Fruit fly (Drosophila melanogaster) whole organism, embryonic: Measurements from ENCODE around the gene Trs23.
A peak's percentile ranks its signal among the peaks of the same experiment; 100 is the strongest.

Source experiments
- CG10147 ChIP-seq: fragments of 200-800 bp; sonication (Bioruptor generic); optimal IDR thresholded peaks from 2 replicates; lab custom pipeline; 2019; ENCODE audit warnings: missing biosample characterization, mild to moderate bottlenecking, missing genetic modification characterization, moderate library complexity
- CG18764 ChIP-seq: fragments of 200-800 bp; sonication (Bioruptor generic); optimal IDR thresholded peaks from 3 replicates; lab custom pipeline; 2016; ENCODE audit warnings: missing biosample characterization, missing genetic modification characterization
- CG2875 ChIP-seq: fragments of 200-800 bp; sonication (Bioruptor generic); optimal IDR thresholded peaks from 2 replicates; lab custom pipeline; 2017; ENCODE audit warnings: missing biosample characterization, mild to moderate bottlenecking, missing genetic modification characterization, missing genetic modification reagents
- CG4617 ChIP-seq: fragments of 200-800 bp; sonication (Bioruptor generic); optimal IDR thresholded peaks from 3 replicates; lab custom pipeline; 2016; ENCODE audit warnings: missing biosample characterization, missing genetic modification characterization, borderline replicate concordance
- CG4854 ChIP-seq: fragments of 200-800 bp; sonication (Bioruptor generic); optimal IDR thresholded peaks from 2 replicates; lab custom pipeline; 2016; ENCODE audit warnings: missing biosample characterization, missing genetic modification characterization, inconsistent platforms
- CG8478 ChIP-seq: fragments of >200 bp; optimal IDR thresholded peaks from 2 replicates; lab custom pipeline; 2018
- Dek ChIP-seq: fragments of 200-800 bp; sonication (Bioruptor generic); optimal IDR thresholded peaks from 3 replicates; lab custom pipeline; 2019; ENCODE audit warnings: missing biosample characterization, mild to moderate bottlenecking, missing genetic modification characterization, moderate library complexity
- ERR ChIP-seq: fragments of 200-800 bp; sonication (Bioruptor generic); optimal IDR thresholded peaks from 2 replicates; lab custom pipeline; 2016; ENCODE audit warnings: missing biosample characterization, missing genetic modification characterization
- Optix ChIP-seq: fragments of 200-800 bp; sonication (Bioruptor generic); IDR thresholded peaks from 3 replicates; pipeline ENCODE4 v1.3.6; 2022; ENCODE audit warnings: missing biosample characterization, missing genetic modification characterization
- Sry-δ ChIP-seq: fragments of 200-800 bp; sonication (Bioruptor generic); optimal IDR thresholded peaks from 2 replicates; lab custom pipeline; 2016; ENCODE audit warnings: missing biosample characterization, missing genetic modification characterization
- kni ChIP-seq: fragments of 200-800 bp; sonication (Bioruptor generic); optimal IDR thresholded peaks from 3 replicates; lab custom pipeline; 2017; ENCODE audit warnings: mild to moderate bottlenecking, missing biosample characterization, missing genetic modification reagents, missing genetic modification characterization

dm6 chr2L:8717618-8718336, 31.7 kb downstream of the Trs23 start:
- TF ChIP-seq CG10147 (peak; percentile 93), CG18764 (GFP tag; lab: Kevin White, UChicago) (peak; percentile 71), Sry-δ (no peak), CG4854 (GFP tag; lab: Kevin White, UChicago) (peak; percentile 57), Dek (tag; lab: Kevin White, UChicago) (peak; percentile 90), CG4617 (GFP tag; lab: Kevin White, UChicago) (peak; percentile 60), CG2875 (GFP tag; lab: Kevin White, UChicago) (peak; percentile 88), ERR (GFP tag; lab: Kevin White, UChicago) (no peak), CG8478 (lab: Kevin White, UChicago) (no peak), Optix (0 out of 3 replicates have a peak, but pooled peaks have one; percentile 25), kni (GFP tag; lab: Kevin White, UChicago) (peak; percentile 71)
